Worm (Caenorhabditis elegans): Measurements from ENCODE around the gene vha-15.

- no peak for TF ChIP-seq flt-1 (GFP tag; IDR thresholded peaks at IDR 0.05)
- TF ChIP-seq tab-1 (GFP tag; IDR thresholded peaks at IDR 0.05): no peak
- TF ChIP-seq cog-1 (tag; optimal IDR thresholded peaks at IDR 0.05): no peak
- TF ChIP-seq ztf-23 (GFP tag; IDR thresholded peaks at IDR 0.05): no peak
- no peak for TF ChIP-seq med-1 (GFP tag; optimal IDR thresholded peaks at IDR 0.05; ENCODE audit: insufficient read depth)
These were observed 21.0 kb upstream of the vha-15 start for ce11 chrX:2216662-2217061.
